Fruit fly (Drosophila melanogaster) whole organism, embryonic: ENCODE results near the gene CG9733.

Experiments
- ATbp ChIP-seq: fragments of 200-800 bp; sonication (Bioruptor generic); optimal IDR thresholded peaks from 2 replicates; lab custom pipeline; 2017; ENCODE audit warnings: missing biosample characterization, mild to moderate bottlenecking, missing genetic modification characterization, missing genetic modification reagents
- Adf1 ChIP-seq: fragments of 200-800 bp; sonication (Bioruptor generic); IDR thresholded peaks from 2 replicates; pipeline ENCODE4 v1.3.6; 2022; ENCODE audit warnings: missing biosample characterization, missing genetic modification characterization
- Atf-2 ChIP-seq: fragments of 200-800 bp; sonication (Bioruptor generic); optimal IDR thresholded peaks from 2 replicates; lab custom pipeline; 2016; ENCODE audit warnings: missing biosample characterization, missing genetic modification characterization
- Atf6 ChIP-seq: fragments of 200-800 bp; sonication (Bioruptor generic); IDR thresholded peaks from 2 replicates; pipeline ENCODE4 v1.3.6; 2022; ENCODE audit warnings: missing biosample characterization, missing genetic modification characterization
- Bgb ChIP-seq: fragments of 200-800 bp; sonication (Bioruptor generic); IDR thresholded peaks from 2 replicates; pipeline ENCODE4 v1.3.6; 2022; ENCODE audit warnings: missing biosample characterization, missing genetic modification characterization; ENCODE audit not compliant: partially characterized antibody
- Blimp-1 ChIP-seq: fragments of 200-800 bp; sonication (Bioruptor generic); optimal IDR thresholded peaks from 3 replicates; lab custom pipeline; 2018; ENCODE audit warnings: missing biosample characterization, missing genetic modification characterization, mild to moderate bottlenecking, moderate library complexity, missing genetic modification reagents
- CG10267 ChIP-seq: fragments of 200-800 bp; sonication (Bioruptor generic); optimal IDR thresholded peaks from 2 replicates; lab custom pipeline; 2018; ENCODE audit warnings: missing biosample characterization, mild to moderate bottlenecking, missing genetic modification characterization, moderate library complexity
- CG11085 ChIP-seq: fragments of 200-800 bp; sonication (Bioruptor generic); IDR thresholded peaks from 2 replicates; pipeline ENCODE4 v1.3.6; 2022; ENCODE audit warnings: missing biosample characterization, missing genetic modification characterization
- CG11504 ChIP-seq: fragments of 200-800 bp; sonication (Bioruptor generic); optimal IDR thresholded peaks from 3 replicates; lab custom pipeline; 2019; ENCODE audit warnings: missing biosample characterization, mild to moderate bottlenecking, missing genetic modification characterization, moderate library complexity
- CG11695 ChIP-seq: fragments of 200-800 bp; sonication (Bioruptor generic); IDR thresholded peaks from 3 replicates; pipeline ENCODE4 v1.3.6; 2022; ENCODE audit warnings: missing biosample characterization, missing genetic modification characterization
- CG12769 ChIP-seq: fragments of 200-800 bp; sonication (Bioruptor generic); optimal IDR thresholded peaks from 2 replicates; lab custom pipeline; 2019; ENCODE audit warnings: missing biosample characterization, mild to moderate bottlenecking, missing genetic modification characterization, moderate library complexity
- CG12942 ChIP-seq: fragments of 200-800 bp; sonication (Bioruptor generic); optimal IDR thresholded peaks from 3 replicates; lab custom pipeline; 2016; ENCODE audit warnings: missing biosample characterization, missing genetic modification characterization
- CG13894 ChIP-seq: fragments of 200-800 bp; sonication (Bioruptor generic); optimal IDR thresholded peaks from 3 replicates; lab custom pipeline; 2018; ENCODE audit warnings: missing biosample characterization, mild to moderate bottlenecking, missing genetic modification characterization, moderate library complexity
- CG16779 ChIP-seq: fragments of 200-800 bp; sonication (Bioruptor generic); IDR thresholded peaks from 2 replicates; pipeline ENCODE4 v1.3.6; 2022; ENCODE audit warnings: missing biosample characterization, missing genetic modification characterization
- CG16863 ChIP-seq: fragments of 200-800 bp; sonication (Bioruptor generic); optimal IDR thresholded peaks from 3 replicates; lab custom pipeline; 2016; ENCODE audit warnings: missing biosample characterization, missing genetic modification characterization
- CG4360 ChIP-seq: fragments of 200-800 bp; sonication (Bioruptor generic); IDR thresholded peaks from 2 replicates; pipeline ENCODE4 v1.3.6; 2022; ENCODE audit warnings: missing biosample characterization, missing genetic modification characterization
- CG5180 ChIP-seq: fragments of 200-800 bp; sonication (Bioruptor generic); optimal IDR thresholded peaks from 3 replicates; lab custom pipeline; 2017; ENCODE audit warnings: missing biosample characterization, missing genetic modification characterization, mild to moderate bottlenecking, moderate library complexity, missing genetic modification reagents
- CG5953 ChIP-seq: fragments of 200-800 bp; sonication (Bioruptor generic); IDR thresholded peaks from 2 replicates; pipeline ENCODE4 v1.3.6; 2022; ENCODE audit warnings: missing biosample characterization, missing genetic modification characterization
- CG8924 ChIP-seq: fragments of 200-800 bp; optimal IDR thresholded peaks from 3 replicates; lab custom pipeline; 2019; ENCODE audit warnings: missing biosample characterization, mild to moderate bottlenecking, missing genetic modification characterization, moderate library complexity
- CG9727 ChIP-seq: fragments of 200-800 bp; sonication (Bioruptor generic); optimal IDR thresholded peaks from 3 replicates; lab custom pipeline; 2017; ENCODE audit warnings: missing biosample characterization, mild to moderate bottlenecking, missing genetic modification characterization
- CTCF ChIP-seq: fragments of 200-800 bp; sonication (Bioruptor generic); optimal IDR thresholded peaks from 2 replicates; lab custom pipeline; 2017; ENCODE audit warnings: missing biosample characterization, mild to moderate bottlenecking, missing genetic modification characterization, moderate library complexity
- Deaf1 ChIP-seq: fragments of 200-800 bp; optimal IDR thresholded peaks from 3 replicates; lab custom pipeline; 2019; ENCODE audit warnings: missing biosample characterization, mild to moderate bottlenecking, missing genetic modification characterization, moderate library complexity
- Drgx ChIP-seq: fragments of 200-800 bp; sonication (Bioruptor generic); IDR thresholded peaks from 2 replicates; pipeline ENCODE4 v1.3.6; 2022; ENCODE audit warnings: missing biosample characterization, missing genetic modification characterization
- E2f1 ChIP-seq: fragments of 200-800 bp; sonication (Bioruptor generic); IDR thresholded peaks from 2 replicates; pipeline ENCODE4 v1.3.6; 2022; ENCODE audit warnings: missing biosample characterization, missing genetic modification characterization
- Gug ChIP-seq: fragments of 200-800 bp; sonication (Bioruptor generic); IDR thresholded peaks from 4 replicates; pipeline ENCODE4 v1.3.6; 2022; ENCODE audit warnings: missing biosample characterization, missing genetic modification characterization
- Med ChIP-seq: fragments of 200-800 bp; sonication (Bioruptor generic); peaks from one replicate; lab custom pipeline; 2016; ENCODE audit warnings: missing biosample characterization, missing genetic modification characterization, mild to moderate bottlenecking, inconsistent platforms, moderate library complexity
- Nf-YC ChIP-seq: fragments of 200-800 bp; optimal IDR thresholded peaks from 3 replicates; lab custom pipeline; 2019; ENCODE audit warnings: missing biosample characterization, mild to moderate bottlenecking, missing genetic modification characterization, moderate library complexity
- Opbp ChIP-seq: fragments of 200-800 bp; sonication (Bioruptor generic); IDR thresholded peaks from 3 replicates; pipeline ENCODE4 v1.3.6; 2022; ENCODE audit warnings: missing biosample characterization, missing genetic modification characterization; ENCODE audit not compliant: partially characterized antibody
- Side ChIP-seq: fragments of 200-800 bp; sonication (Bioruptor generic); optimal IDR thresholded peaks from 2 replicates; lab custom pipeline; 2016; ENCODE audit warnings: missing biosample characterization, missing genetic modification characterization
- Tbp ChIP-seq: fragments of >200 bp; optimal IDR thresholded peaks from 2 replicates; lab custom pipeline; 2018; ENCODE audit warnings: missing biosample characterization, missing genetic modification characterization
- Xbp1 ChIP-seq: fragments of 200-800 bp; sonication (Bioruptor generic); optimal IDR thresholded peaks from 3 replicates; lab custom pipeline; 2016; ENCODE audit warnings: missing biosample characterization, mild to moderate bottlenecking, missing genetic modification characterization
- bbx ChIP-seq: fragments of 200-800 bp; sonication (Bioruptor generic); IDR thresholded peaks from 2 replicates; pipeline ENCODE4 v1.3.6; 2022; ENCODE audit warnings: missing biosample characterization, missing genetic modification characterization; ENCODE audit not compliant: partially characterized antibody
- cg ChIP-seq: fragments of 200-800 bp; sonication (Bioruptor generic); optimal IDR thresholded peaks from 3 replicates; lab custom pipeline; 2019; ENCODE audit warnings: missing biosample characterization, mild to moderate bottlenecking, missing genetic modification characterization, moderate library complexity
- chif ChIP-seq, 2 experiments: fragments of 200-800 bp; sonication (Bioruptor generic); optimal IDR thresholded peaks; 3 replicates each; lab custom pipeline; 2016; ENCODE audit warnings: missing biosample characterization in 2 of 2, missing genetic modification characterization in 2 of 2
- chinmo ChIP-seq: fragments of 200-800 bp; sonication (Bioruptor generic); IDR thresholded peaks from 4 replicates; pipeline ENCODE4 v1.3.6; 2022; ENCODE audit warnings: missing biosample characterization, missing genetic modification characterization; ENCODE audit not compliant: partially characterized antibody
- ci ChIP-seq: fragments of 200-800 bp; sonication (Bioruptor generic); IDR thresholded peaks from 3 replicates; pipeline ENCODE4 v1.3.6; 2022; ENCODE audit warnings: missing biosample characterization, missing genetic modification characterization
- crol ChIP-seq: fragments of 200-800 bp; sonication (Bioruptor generic); IDR thresholded peaks from 2 replicates; pipeline ENCODE4 v1.3.6; 2022; ENCODE audit warnings: missing biosample characterization, missing genetic modification characterization
- cwo ChIP-seq: fragments of 200-800 bp; sonication (Bioruptor generic); optimal IDR thresholded peaks from 3 replicates; lab custom pipeline; 2017; ENCODE audit warnings: missing biosample characterization, missing genetic modification characterization, mild to moderate bottlenecking, moderate library complexity, missing genetic modification reagents
- her ChIP-seq: fragments of 200-800 bp; sonication (Bioruptor generic); optimal IDR thresholded peaks from 2 replicates; lab custom pipeline; 2016; ENCODE audit warnings: missing biosample characterization, missing genetic modification characterization
- odd ChIP-seq: fragments of 200-800 bp; sonication (Bioruptor generic); optimal IDR thresholded peaks from 2 replicates; lab custom pipeline; 2017; ENCODE audit warnings: missing biosample characterization, mild to moderate bottlenecking, missing genetic modification characterization
- pan ChIP-seq, 4 experiments: fragments of >200 bp in 3 of 4; fragments of 200-800 bp in 1 of 4; sonication (Bioruptor generic) in 1 of 4; optimal IDR thresholded peaks in 3 of 4; IDR thresholded peaks in 1 of 4; 2 replicates each; pipeline versions ENCODE4 v1.3.6 to Lab custom; 2017 to 2022; ENCODE audit warnings: missing biosample characterization in 2 of 4, missing genetic modification characterization in 2 of 4, mixed read lengths in 1 of 4
- seq ChIP-seq: fragments of 200-800 bp; sonication (Bioruptor generic); IDR thresholded peaks from 2 replicates; pipeline ENCODE4 v1.3.6; 2022; ENCODE audit warnings: missing biosample characterization, missing genetic modification characterization
- sr ChIP-seq: fragments of 200-800 bp; sonication (Bioruptor generic); IDR thresholded peaks from 3 replicates; pipeline ENCODE4 v1.3.6; 2022; ENCODE audit warnings: missing biosample characterization, missing genetic modification characterization
- ssp ChIP-seq: fragments of 200-800 bp; sonication (Bioruptor generic); IDR thresholded peaks from 2 replicates; pipeline ENCODE4 v1.3.6; 2022; ENCODE audit warnings: missing biosample characterization, missing genetic modification characterization
- sug ChIP-seq: fragments of 200-800 bp; optimal IDR thresholded peaks from 2 replicates; lab custom pipeline; 2019; ENCODE audit warnings: missing biosample characterization, mild to moderate bottlenecking, missing genetic modification characterization, moderate library complexity
- tna ChIP-seq: fragments of 200-800 bp; sonication (Bioruptor generic); IDR thresholded peaks from 2 replicates; pipeline ENCODE4 v1.3.6; 2022; ENCODE audit warnings: missing biosample characterization, missing genetic modification characterization; ENCODE audit not compliant: partially characterized antibody
- unpg ChIP-seq: fragments of 200-800 bp; sonication (Bioruptor generic); optimal IDR thresholded peaks from 3 replicates; lab custom pipeline; 2018; ENCODE audit warnings: missing biosample characterization, mild to moderate bottlenecking, missing genetic modification characterization, moderate library complexity
- zf30C ChIP-seq: fragments of 200-800 bp; sonication (Bioruptor generic); optimal IDR thresholded peaks from 3 replicates; lab custom pipeline; 2018; ENCODE audit warnings: missing biosample characterization, mild to moderate bottlenecking, missing genetic modification characterization

Gene CG9733

DNA sequence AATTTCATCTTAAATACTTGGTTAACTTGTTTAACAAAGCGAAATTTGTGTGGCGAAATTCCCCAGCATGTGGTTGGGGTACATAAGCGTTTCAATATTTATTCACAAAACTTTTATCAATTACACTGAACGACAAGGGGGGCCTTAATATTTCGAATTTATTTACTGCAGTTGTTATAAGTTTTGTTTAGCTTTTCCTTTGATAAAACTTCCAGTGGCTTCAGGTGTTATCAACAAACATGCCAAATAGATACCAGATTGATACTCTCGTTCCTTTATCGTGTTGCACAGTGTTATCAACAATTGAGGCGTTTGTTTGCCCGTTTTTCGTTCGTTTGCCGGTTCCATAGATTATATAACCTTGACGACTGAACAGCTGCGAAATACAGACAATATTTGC lies 33.8 kb upstream of the CG9733 start (continued):
- TF ChIP-seq ATbp (GFP tag; lab: Kevin White, UChicago), result no peak
- no peak for TF ChIP-seq Side (GFP tag; lab: Kevin White, UChicago)
- TF ChIP-seq sr (GFP tag; lab: Robert Waterston, UW), result no peak
- TF ChIP-seq odd (GFP tag; lab: Kevin White, UChicago), result no peak
- no peak for TF ChIP-seq CTCF (GFP tag; lab: Kevin White, UChicago)
- TF ChIP-seq CG10267 (tag; lab: Kevin White, UChicago), result no peak
- TF ChIP-seq Xbp1 (GFP tag; lab: Kevin White, UChicago), result peak; percentile 10
- TF ChIP-seq unpg (GFP tag; lab: Kevin White, UChicago), result peak; percentile 55
- peak; percentile 30 for TF ChIP-seq CG9727 (GFP tag; lab: Kevin White, UChicago)
- peak; percentile 29 for TF ChIP-seq CG8924 (tag; lab: Kevin White, UChicago)
- TF ChIP-seq CG16863 (GFP tag; lab: Kevin White, UChicago), result peak; percentile 3
- TF ChIP-seq, all 482 proteins: peak for 93

DNA sequence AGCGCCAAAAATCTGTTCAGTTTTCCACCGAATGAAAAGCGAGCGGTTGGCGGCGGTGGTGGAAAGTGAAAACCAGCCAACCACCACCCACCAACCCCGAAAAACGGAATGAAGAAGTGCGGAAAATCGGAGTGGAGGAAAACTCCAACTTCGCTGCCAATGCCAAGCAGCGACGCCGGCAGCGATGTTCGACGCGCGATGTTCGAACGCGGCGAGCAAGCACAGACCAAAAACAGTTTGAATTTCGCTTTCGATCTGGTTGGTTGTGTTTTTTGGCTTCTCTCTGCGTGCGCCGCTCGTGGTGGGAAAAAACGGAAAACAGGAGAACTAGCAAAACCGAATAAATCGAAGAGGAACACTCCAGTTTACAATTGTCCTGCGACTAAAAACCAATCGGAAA lies 31.2 kb upstream of the CG9733 start, which contains the start of gene heca:
TSS of gene heca (plus strand) at position 233 of the 400 bp plus-strand sequence.
- TF ChIP-seq cg (peak; percentile 26), Nf-YC (tag; lab: Kevin White, UChicago) (peak; percentile 93), CG11504 (tag; lab: Kevin White, UChicago) (no peak), CG12942 (GFP tag; lab: Kevin White, UChicago) (no peak), Drgx (0 out of 2 replicates have a peak, but pooled peaks have one; percentile 18), tna (peak; percentile 40; the same call in 1 of the 2 replicates), cwo (GFP tag; lab: Kevin White, UChicago) (no peak), CG11085 (GFP tag; lab: Robert Waterston, UW) (no peak), Blimp-1 (GFP tag; lab: Kevin White, UChicago) (peak; percentile 80), CG5953 (GFP tag; lab: Robert Waterston, UW) (no peak), seq (GFP tag; lab: Robert Waterston, UW) (peak; percentile 51; the same call in 1 of the 2 replicates), CG4360 (GFP tag; lab: Robert Waterston, UW) (peak; percentile 42; the same call in 1 of the 2 replicates), chif (GFP tag; optimal IDR thresholded peaks at IDR 0.05; lab: Kevin White, UChicago) (no peak), Atf6 (0 out of 2 replicates have a peak, but pooled peaks have one; percentile 17), Atf-2 (GFP tag; lab: Kevin White, UChicago) (no peak), E2f1 (GFP tag; lab: Robert Waterston, UW) (0 out of 2 replicates have a peak, but pooled peaks have one; percentile 24), chinmo (GFP tag; lab: Robert Waterston, UW) (peak; percentile 75; the same call in 1 of the 4 replicates), crol (GFP tag; lab: Robert Waterston, UW) (0 out of 2 replicates have a peak, but pooled peaks have one; percentile 22), Adf1 (GFP tag; lab: Robert Waterston, UW) (peak; percentile 91), Bgb (GFP tag; lab: Robert Waterston, UW) (peak; percentile 44; the same call in 1 of the 2 replicates), Deaf1 (tag; lab: Kevin White, UChicago) (peak; percentile 50), her (GFP tag; lab: Kevin White, UChicago) (peak; percentile 22), sug (no peak), CG12769 (tag; lab: Kevin White, UChicago) (peak; percentile 4), ssp (no peak), CG13894 (tag; lab: Kevin White, UChicago) (no peak), zf30C (no peak), CG11695 (GFP tag; lab: Robert Waterston, UW) (0 out of 3 replicates have a peak, but pooled peaks have one; percentile 13), bbx (GFP tag; lab: Robert Waterston, UW) (peak; percentile 43; the same call in 1 of the 2 replicates), CG16779 (no peak), Tbp (GFP tag; lab: Kevin White, UChicago) (no peak), Gug (GFP tag; lab: Robert Waterston, UW) (no peak), Med (GFP tag; lab: Kevin White, UChicago) (peak; percentile 71), ci (peak; percentile 75), pan (optimal IDR thresholded peaks at IDR 0.05; lab: Kevin White, UChicago) (no peak), pan (GFP tag; optimal IDR thresholded peaks at IDR 0.05 in 1 of 2, IDR thresholded peaks at IDR 0.05 in 1 of 2) (peak in 1 of 2 experiments; percentile 14), Opbp (GFP tag; lab: Robert Waterston, UW) (peak; percentile 41; the same call in 1 of the 3 replicates), CG5180 (peak; percentile 98)
